Worm (Caenorhabditis elegans) whole organism, early embryonic: ENCODE measurements around the gene C27D6.12.

Source experiments
- B0310.2 ChIP-seq: sonication (generic microtip); optimal IDR thresholded peaks from 2 replicates; lab custom pipeline; 2016; ENCODE audit warnings: mild to moderate bottlenecking, missing genetic modification characterization, missing compliant biosample characterization
- F13C5.2 ChIP-seq: sonication (generic microtip); optimal IDR thresholded peaks from 2 replicates; lab custom pipeline; 2017; ENCODE audit warnings: mild to moderate bottlenecking, missing genetic modification characterization, inconsistent platforms, missing compliant biosample characterization
- aly-1 ChIP-seq: sonication (generic microtip); optimal IDR thresholded peaks from 2 replicates; lab custom pipeline; 2016; ENCODE audit warnings: missing genetic modification characterization, missing compliant biosample characterization
- ama-1 ChIP-seq: fragments of 150-350 bp; optimal IDR thresholded peaks from 2 replicates; lab custom pipeline; 2014
- ceh-13 ChIP-seq: fragments of 200-800 bp; sonication (Bioruptor generic); optimal IDR thresholded peaks from 2 replicates; lab custom pipeline; 2018; ENCODE audit warnings: mild to moderate bottlenecking, missing genetic modification characterization, missing compliant biosample characterization
- ceh-36 ChIP-seq: sonication (generic microtip); optimal IDR thresholded peaks from 2 replicates; lab custom pipeline; 2016; ENCODE audit warnings: missing genetic modification characterization, inconsistent platforms, missing compliant biosample characterization
- ets-7 ChIP-seq: sonication (generic microtip); optimal IDR thresholded peaks from 2 replicates; lab custom pipeline; 2016; ENCODE audit warnings: missing genotype, missing genetic modification characterization, missing compliant biosample characterization
- flt-1 ChIP-seq: fragments of 200-800 bp; sonication (Bioruptor generic); IDR thresholded peaks from 2 replicates; pipeline ENCODE4 v1.3.6; 2022; ENCODE audit warnings: missing genetic modification characterization, missing compliant biosample characterization
- hmbx-1 ChIP-seq: sonication (generic microtip); optimal IDR thresholded peaks from 2 replicates; lab custom pipeline; 2016; ENCODE audit warnings: mild to moderate bottlenecking, missing genetic modification characterization, missing compliant biosample characterization
- hmg-4 ChIP-seq: fragments of 200-800 bp; sonication (Bioruptor generic); optimal IDR thresholded peaks from 2 replicates; lab custom pipeline; 2018; ENCODE audit warnings: mild to moderate bottlenecking, missing genetic modification characterization, missing compliant biosample characterization
- hnd-1 ChIP-seq: sonication (generic microtip); optimal IDR thresholded peaks from 2 replicates; lab custom pipeline; 2016; ENCODE audit warnings: missing genetic modification characterization, missing compliant biosample characterization
- pes-1 ChIP-seq: fragments of 200-800 bp; sonication (Bioruptor generic); IDR thresholded peaks from 2 replicates; pipeline ENCODE4 v1.3.6; 2022; ENCODE audit warnings: missing genetic modification reagents, missing genetic modification characterization, missing compliant biosample characterization
- scrt-1 ChIP-seq: fragments of 200-800 bp; sonication (Bioruptor generic); IDR thresholded peaks from 2 replicates; pipeline ENCODE4 v1.3.6; 2022; ENCODE audit warnings: missing genetic modification characterization, missing compliant biosample characterization
- sea-1 ChIP-seq: fragments of 200-800 bp; sonication (Bioruptor generic); conservative IDR thresholded peaks from 2 replicates; pipeline ENCODE4 v1.3.6; 2022; ENCODE audit warnings: missing genetic modification characterization, missing compliant biosample characterization
- tbx-11 ChIP-seq: fragments of 200-800 bp; sonication (Bioruptor generic); IDR thresholded peaks from 2 replicates; pipeline ENCODE4 v1.3.6; 2022; ENCODE audit warnings: missing genetic modification characterization, missing compliant biosample characterization
- tbx-37 ChIP-seq: fragments of 200-800 bp; sonication (Bioruptor generic); conservative IDR thresholded peaks from 2 replicates; pipeline ENCODE4 v1.3.6; 2022; ENCODE audit warnings: missing genetic modification reagents, missing genetic modification characterization, missing compliant biosample characterization
- tra-4 ChIP-seq: sonication (generic microtip); optimal IDR thresholded peaks from 2 replicates; lab custom pipeline; 2017; ENCODE audit warnings: missing genetic modification characterization, missing compliant biosample characterization

Gene C27D6.12

DNA sequence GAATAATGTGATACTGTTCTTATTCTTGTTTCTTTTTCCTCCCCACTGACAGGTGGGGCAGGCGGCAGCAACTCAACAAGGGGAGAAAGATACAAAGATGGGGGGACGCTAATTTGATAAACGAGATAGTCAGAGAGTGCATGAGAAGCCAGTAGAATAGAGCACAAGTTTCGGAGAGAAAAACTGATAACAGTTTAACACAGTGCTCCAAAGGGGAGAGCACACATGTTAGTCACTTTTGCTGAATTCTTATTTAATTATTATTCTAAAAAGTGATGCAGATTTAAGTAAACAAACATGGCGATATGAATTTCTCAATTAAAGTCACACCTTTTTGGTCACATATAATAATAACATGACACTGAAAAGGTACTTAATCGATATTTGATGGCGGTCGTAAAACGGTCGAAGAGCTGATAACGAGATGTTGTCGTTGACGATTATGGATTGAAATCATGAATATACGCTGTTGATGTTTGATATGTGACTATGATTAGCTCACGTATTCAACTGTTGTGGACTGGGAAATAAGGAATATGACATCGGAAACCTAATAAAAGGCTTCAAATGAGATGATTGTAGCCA lies 8.2 kb upstream of the C27D6.12 start:
- TF ChIP-seq hmg-4 (GFP tag; lab: Kevin White, UChicago) (no peak), hmbx-1 (tag; lab: Kevin White, UChicago) (no peak), ets-7 (no peak), pes-1 (no peak), ceh-13 (GFP tag; lab: Kevin White, UChicago) (no peak), tra-4 (tag; lab: Kevin White, UChicago) (no peak), aly-1 (tag; lab: Kevin White, UChicago) (no peak), scrt-1 (no peak), B0310.2 (tag; lab: Kevin White, UChicago) (no peak), ama-1 (lab: Kevin White, UChicago) (no peak), sea-1 (GFP tag; lab: Robert Waterston, UW) (no peak), hnd-1 (tag; lab: Kevin White, UChicago) (no peak), tbx-37 (GFP tag; lab: Robert Waterston, UW) (no peak), ceh-36 (tag; lab: Kevin White, UChicago) (no peak), flt-1 (GFP tag; lab: Robert Waterston, UW) (no peak), F13C5.2 (tag; lab: Kevin White, UChicago) (no peak)

DNA sequence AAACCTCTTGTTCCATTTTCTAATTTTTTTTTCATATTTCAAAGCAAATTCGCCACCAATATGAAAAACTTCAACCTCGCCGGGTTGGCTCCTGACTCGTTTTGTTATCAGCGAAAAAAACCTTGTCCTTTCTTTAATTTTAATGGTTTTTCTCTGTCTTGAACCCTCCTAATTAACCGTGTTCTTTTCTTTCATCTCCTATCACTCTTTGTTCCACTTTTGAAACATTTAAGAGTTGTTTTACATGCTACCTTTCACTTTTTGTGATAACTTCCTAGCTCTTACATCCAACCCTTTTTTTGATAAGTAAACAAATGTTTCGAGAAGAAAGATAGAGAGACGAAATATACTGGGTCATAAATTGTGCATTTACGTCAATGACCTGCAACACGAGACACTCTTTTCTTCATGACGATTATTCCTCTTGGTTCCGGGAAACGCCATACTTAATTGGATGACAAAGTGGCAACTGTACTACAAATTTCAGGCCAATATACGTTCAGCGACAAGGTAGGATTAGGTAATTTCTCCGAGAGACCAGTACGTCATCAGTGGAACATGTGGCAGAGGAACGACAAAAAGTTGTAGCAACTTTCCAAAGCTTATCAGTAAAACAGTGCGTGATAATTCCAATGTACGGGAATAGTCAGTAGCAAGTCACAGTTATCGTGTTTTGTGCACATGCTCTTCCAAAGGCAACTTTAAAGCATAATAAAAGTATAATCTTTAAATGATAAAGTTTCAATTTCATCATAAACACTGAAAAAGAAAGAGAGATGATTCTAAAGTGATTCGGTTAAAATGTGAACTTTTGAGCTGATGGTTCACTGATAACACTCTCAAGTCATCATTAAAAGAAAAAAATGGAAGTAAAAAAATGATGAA lies 7.1 kb upstream of the C27D6.12 start:
- no peak for TF ChIP-seq sea-1 (GFP tag; lab: Robert Waterston, UW)
- no peak for TF ChIP-seq B0310.2 (tag; lab: Kevin White, UChicago)
- TF ChIP-seq hmg-4 (GFP tag; lab: Kevin White, UChicago): no peak
- TF ChIP-seq hnd-1 (tag; lab: Kevin White, UChicago): no peak
- no peak for TF ChIP-seq pes-1
- TF ChIP-seq ets-7: no peak
- TF ChIP-seq tbx-11 (GFP tag; lab: Robert Waterston, UW): no peak
- no peak for TF ChIP-seq scrt-1
- no peak for TF ChIP-seq aly-1 (tag; lab: Kevin White, UChicago)

DNA sequence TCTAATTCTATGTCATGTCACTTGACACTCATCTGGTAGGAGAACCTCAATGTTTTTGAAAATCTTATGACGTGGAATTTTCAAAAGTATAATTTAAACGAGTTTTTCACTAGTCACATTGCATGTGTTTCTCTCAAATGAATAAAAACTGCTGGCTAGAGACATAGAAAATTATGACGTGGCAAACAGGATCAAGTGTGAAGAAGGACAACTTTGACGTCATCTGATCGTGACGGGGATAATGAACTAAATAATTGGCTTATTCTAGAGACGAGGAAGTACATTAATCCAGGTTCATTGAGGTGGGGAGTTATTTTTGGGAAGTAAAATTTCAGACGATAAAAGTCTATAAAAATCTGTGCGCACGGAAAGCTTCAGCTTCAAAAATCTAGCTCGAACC lies 5.4 kb upstream of the C27D6.12 start:
- TF ChIP-seq tbx-11 (GFP tag; lab: Robert Waterston, UW): no peak
- no peak for TF ChIP-seq aly-1 (tag; lab: Kevin White, UChicago)
- no peak for TF ChIP-seq ets-7

DNA sequence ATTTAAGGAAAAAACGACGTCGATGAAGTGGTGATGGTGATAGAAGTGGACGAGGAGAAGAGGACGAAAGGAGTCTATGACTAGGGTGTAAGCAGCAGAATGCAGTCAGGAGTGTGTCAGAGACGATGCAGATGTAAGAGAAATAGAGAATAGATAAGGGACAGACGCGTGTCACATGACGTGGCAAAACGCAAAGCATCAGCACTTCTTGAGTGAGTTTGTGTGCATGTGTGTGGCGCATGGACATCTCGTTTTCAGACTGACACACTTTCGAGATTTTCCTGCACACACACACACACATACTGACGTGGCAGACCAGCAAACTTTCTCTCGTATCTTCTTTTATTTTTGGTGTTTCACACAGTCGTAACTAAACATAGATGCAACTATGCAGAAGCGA lies 4.6 kb upstream of the C27D6.12 start:
- TF ChIP-seq ets-7 (no peak), hmg-4 (GFP tag; lab: Kevin White, UChicago) (no peak), hnd-1 (tag; lab: Kevin White, UChicago) (no peak), flt-1 (GFP tag; lab: Robert Waterston, UW) (no peak)

DNA sequence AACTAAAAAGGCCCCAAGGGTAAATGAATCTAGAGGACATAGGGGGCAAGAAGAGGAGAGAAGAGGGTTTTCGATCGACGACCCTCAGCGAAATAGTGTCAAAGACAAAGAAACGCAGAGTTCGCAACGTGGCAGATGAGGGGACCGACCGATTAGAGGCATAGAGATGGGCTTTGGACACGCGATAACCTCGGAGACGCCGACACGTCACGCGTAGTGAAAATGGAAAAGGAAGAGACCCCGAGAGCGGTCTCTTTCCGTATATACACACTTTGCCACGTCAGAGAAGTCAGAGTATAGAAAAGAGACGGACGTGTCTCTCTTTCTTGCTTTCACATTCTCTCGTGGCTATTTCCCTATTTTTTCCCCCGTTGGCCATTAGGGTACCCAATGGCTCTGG lies 3.7 kb upstream of the C27D6.12 start:
- TF ChIP-seq ama-1 (lab: Kevin White, UChicago) (no peak), F13C5.2 (tag; lab: Kevin White, UChicago) (peak; percentile 5), hnd-1 (tag; lab: Kevin White, UChicago) (no peak), hmbx-1 (tag; lab: Kevin White, UChicago) (no peak), hmg-4 (GFP tag; lab: Kevin White, UChicago) (peak; percentile 53), scrt-1 (no peak), tbx-11 (GFP tag; lab: Robert Waterston, UW) (peak; percentile 54; the same call in 1 of the 2 replicates), ceh-36 (tag; lab: Kevin White, UChicago) (no peak), aly-1 (tag; lab: Kevin White, UChicago) (peak; percentile 59), pes-1 (0 out of 2 replicates have a peak, but pooled peaks have one; percentile 10)

DNA sequence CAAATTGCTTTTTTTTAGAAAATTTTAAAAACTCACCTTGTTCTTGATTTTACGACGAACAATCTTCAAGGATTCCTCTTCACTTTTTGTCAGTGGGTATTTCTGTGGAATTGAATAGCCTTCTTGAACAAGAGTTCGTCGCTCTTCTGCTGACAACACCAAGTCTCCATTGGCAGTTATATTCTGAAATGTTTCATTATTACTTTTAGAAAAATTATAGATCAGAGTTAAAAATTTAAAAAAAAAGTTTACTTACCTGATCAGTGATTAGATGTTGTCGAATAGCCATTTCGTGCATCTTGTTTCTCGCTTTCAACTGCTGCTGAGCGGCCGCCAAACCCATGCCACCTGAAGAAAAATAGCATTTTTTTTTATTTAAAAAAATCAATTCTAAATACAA lies 2.5 kb upstream of the C27D6.12 start:
- no peak for TF ChIP-seq pes-1
- TF ChIP-seq tbx-11 (GFP tag; lab: Robert Waterston, UW): no peak
- no peak for TF ChIP-seq ets-7
- TF ChIP-seq F13C5.2 (tag; lab: Kevin White, UChicago): no peak

DNA sequence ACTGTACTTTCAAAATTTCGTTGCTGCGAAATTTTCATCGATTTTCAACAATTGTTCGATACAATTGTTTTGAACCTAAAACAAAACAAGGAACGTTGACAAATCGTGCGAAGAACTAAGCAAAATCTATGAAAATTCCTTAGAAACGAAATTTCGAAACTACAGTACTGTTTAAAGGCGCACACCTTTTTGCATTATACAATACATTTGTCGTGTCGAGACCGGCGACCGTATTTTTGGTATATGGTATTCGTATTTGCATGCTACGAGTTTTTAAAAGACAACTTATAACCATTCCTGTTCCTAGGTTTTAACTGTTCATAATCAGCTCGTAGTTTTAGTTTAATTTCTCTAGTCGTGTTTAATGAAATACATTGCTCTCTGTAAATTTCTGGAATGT lies 807 bp upstream of the C27D6.12 start:
- TF ChIP-seq aly-1 (tag; lab: Kevin White, UChicago): no peak
- no peak for TF ChIP-seq sea-1 (GFP tag; lab: Robert Waterston, UW)
- TF ChIP-seq tra-4 (tag; lab: Kevin White, UChicago): no peak
- no peak for TF ChIP-seq hnd-1 (tag; lab: Kevin White, UChicago)
- TF ChIP-seq hmg-4 (GFP tag; lab: Kevin White, UChicago): no peak
- TF ChIP-seq flt-1 (GFP tag; lab: Robert Waterston, UW): no peak
- no peak for TF ChIP-seq tbx-37 (GFP tag; lab: Robert Waterston, UW)
- no peak for TF ChIP-seq pes-1

DNA sequence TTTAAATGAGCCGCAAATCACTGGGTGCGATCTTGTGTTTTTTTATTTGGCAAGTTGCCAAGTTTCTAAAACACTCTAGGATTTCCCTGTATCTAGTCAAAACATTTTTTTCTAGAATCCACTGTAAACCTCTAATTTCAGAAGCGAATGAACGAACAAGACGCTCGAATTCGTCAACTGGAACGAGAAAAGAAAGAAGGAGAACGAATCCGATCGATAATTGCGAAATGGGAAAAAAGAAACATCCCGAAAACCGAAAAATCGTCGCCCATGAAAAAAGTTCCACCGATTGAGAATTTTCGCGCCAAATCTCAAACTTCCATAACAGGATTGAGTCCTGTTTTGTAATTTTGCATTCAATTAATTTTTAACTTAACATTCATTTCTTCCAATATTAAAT lies 868 bp downstream of the C27D6.12 start:
- TF ChIP-seq aly-1 (tag; lab: Kevin White, UChicago) (no peak), hnd-1 (tag; lab: Kevin White, UChicago) (no peak), ceh-13 (GFP tag; lab: Kevin White, UChicago) (no peak), pes-1 (no peak), hmbx-1 (tag; lab: Kevin White, UChicago) (no peak), tbx-37 (GFP tag; lab: Robert Waterston, UW) (no peak), flt-1 (GFP tag; lab: Robert Waterston, UW) (no peak), B0310.2 (tag; lab: Kevin White, UChicago) (no peak), scrt-1 (no peak), tbx-11 (GFP tag; lab: Robert Waterston, UW) (no peak), ceh-36 (tag; lab: Kevin White, UChicago) (no peak), sea-1 (GFP tag; lab: Robert Waterston, UW) (no peak), tra-4 (tag; lab: Kevin White, UChicago) (no peak), hmg-4 (GFP tag; lab: Kevin White, UChicago) (no peak)
